Worm (Caenorhabditis elegans): ENCODE measurements around the gene cyp-35B2.

- TF ChIP-seq T22C8.4 (GFP tag; IDR thresholded peaks at IDR 0.05): no peak
- no peak for TF ChIP-seq flt-1 (GFP tag; IDR thresholded peaks at IDR 0.05)
- TF ChIP-seq klf-2 (GFP tag; conservative IDR thresholded peaks at IDR 0.05): no peak
- TF ChIP-seq ref-1 (GFP tag; conservative IDR thresholded peaks at IDR 0.05): no peak
- no peak for TF ChIP-seq ztf-23 (GFP tag; IDR thresholded peaks at IDR 0.05)
Observed at ce11 chrV:3905841-3906240, 36.1 kb upstream of the cyp-35B2 start, which contains the start of gene nhr-156.
